Worm (Caenorhabditis elegans) whole organism, L1 larva: ENCODE measurements around the gene T13C2.2.

Experiments used
- C04F5.9 ChIP-seq: sonication (generic microtip); optimal IDR thresholded peaks from 2 replicates; lab custom pipeline; 2016; ENCODE audit warnings: missing genetic modification characterization, missing compliant biosample characterization
- C16A3.4 ChIP-seq: fragments of 150-350 bp; optimal IDR thresholded peaks from 2 replicates; lab custom pipeline; 2014; ENCODE audit warnings: missing biosample characterization, missing genetic modification characterization
- F16B12.6 ChIP-seq: fragments of 150-350 bp; optimal IDR thresholded peaks from 2 replicates; lab custom pipeline; 2014; ENCODE audit warnings: missing biosample characterization, missing genetic modification characterization
- Y116A8C.19 ChIP-seq: sonication (generic microtip); optimal IDR thresholded peaks from 2 replicates; lab custom pipeline; 2016; ENCODE audit warnings: missing compliant biosample characterization, missing genetic modification characterization, borderline replicate concordance
- alr-1 ChIP-seq: fragments of 200-800 bp; sonication (Bioruptor generic); optimal IDR thresholded peaks from 2 replicates; lab custom pipeline; 2018; ENCODE audit warnings: borderline replicate concordance, mild to moderate bottlenecking, missing genetic modification characterization, missing compliant biosample characterization
- ceh-63 ChIP-seq: fragments of 200-800 bp; sonication (Bioruptor generic); optimal IDR thresholded peaks from 2 replicates; lab custom pipeline; 2018; ENCODE audit warnings: mild to moderate bottlenecking, missing genetic modification characterization, missing compliant biosample characterization
- ceh-8 ChIP-seq: fragments of 200-800 bp; sonication (Bioruptor generic); optimal IDR thresholded peaks from 2 replicates; lab custom pipeline; 2018; ENCODE audit warnings: mild to moderate bottlenecking, missing genetic modification characterization, moderate library complexity, missing compliant biosample characterization
- ceh-82 ChIP-seq, 3 experiments: fragments of 150-350 bp in 1 of 3; sonication (generic microtip) in 2 of 3; optimal IDR thresholded peaks; 2 replicates each; lab custom pipeline; 2014 to 2017; ENCODE audit warnings: missing biosample characterization in 3 of 3, missing genetic modification characterization in 3 of 3
- ceh-88 ChIP-seq: fragments of 200-800 bp; sonication (Bioruptor generic); IDR thresholded peaks from 2 replicates; pipeline ENCODE4 v1.3.6; 2022; ENCODE audit warnings: missing genetic modification characterization, missing compliant biosample characterization
- ceh-90 ChIP-seq: sonication (generic microtip); optimal IDR thresholded peaks from 2 replicates; lab custom pipeline; 2016; ENCODE audit warnings: missing genetic modification characterization, missing compliant biosample characterization
- dpl-1 ChIP-seq, 3 experiments: fragments of 150-350 bp in 2 of 3; sonication (generic microtip) in 1 of 3; optimal IDR thresholded peaks; 2 replicates each; lab custom pipeline; 2014 to 2017; ENCODE audit warnings: missing biosample characterization in 3 of 3, missing genetic modification characterization in 3 of 3, missing genetic modification reagents in 3 of 3
- dsc-1 ChIP-seq: sonication (generic microtip); optimal IDR thresholded peaks from 2 replicates; lab custom pipeline; 2016; ENCODE audit warnings: mild to moderate bottlenecking, missing genetic modification characterization, missing compliant biosample characterization
- efl-1 ChIP-seq, 4 experiments: fragments of 150-350 bp; optimal IDR thresholded peaks in 3 of 4; peaks in 1 of 4; 1 replicate in 1 of 4; 2 replicates in 3 of 4; lab custom pipeline; 2014; ENCODE audit warnings: missing biosample characterization in 2 of 4, missing genetic modification characterization in 2 of 4, missing genetic modification reagents in 2 of 4
- efl-3 ChIP-seq: fragments of 200-800 bp; sonication (Bioruptor generic); optimal IDR thresholded peaks from 2 replicates; lab custom pipeline; 2018; ENCODE audit warnings: mild to moderate bottlenecking, missing genetic modification characterization, missing compliant biosample characterization
- egl-13 ChIP-seq: sonication (generic microtip); optimal IDR thresholded peaks from 2 replicates; lab custom pipeline; 2016; ENCODE audit warnings: missing genotype, missing genetic modification reagents, missing genetic modification characterization, missing compliant biosample characterization
- elt-2 ChIP-seq: sonication (generic microtip); optimal IDR thresholded peaks from 2 replicates; lab custom pipeline; 2016; ENCODE audit warnings: missing genetic modification characterization, mild to moderate bottlenecking, inconsistent platforms, missing compliant biosample characterization, missing genetic modification reagents
- elt-3 ChIP-seq, 6 experiments: fragments of 150-350 bp in 1 of 6; sonication (generic microtip); optimal IDR thresholded peaks; 2 replicates each; lab custom pipeline; 2017 to 2018; ENCODE audit warnings: missing biosample characterization in 6 of 6, missing genetic modification characterization in 6 of 6, inconsistent platforms in 1 of 6
- ets-5 ChIP-seq: fragments of 200-800 bp; sonication (Bioruptor generic); IDR thresholded peaks from 2 replicates; pipeline ENCODE4 v1.3.6; 2022; ENCODE audit warnings: missing genetic modification characterization, missing compliant biosample characterization
- fkh-10 ChIP-seq: sonication (generic microtip); optimal IDR thresholded peaks from 2 replicates; lab custom pipeline; 2017; ENCODE audit warnings: missing biosample characterization, missing genetic modification reagents, missing genetic modification characterization
- fos-1 ChIP-seq: fragments of 150-350 bp; optimal IDR thresholded peaks from 2 replicates; lab custom pipeline; 2014; ENCODE audit warnings: missing biosample characterization, missing genetic modification characterization
- hlh-4 ChIP-seq: sonication (generic microtip); optimal IDR thresholded peaks from 2 replicates; lab custom pipeline; 2016; ENCODE audit warnings: mild to moderate bottlenecking, missing genetic modification characterization, missing compliant biosample characterization
- irx-1 ChIP-seq: sonication (generic microtip); optimal IDR thresholded peaks from 2 replicates; lab custom pipeline; 2016; ENCODE audit warnings: missing genetic modification characterization, missing compliant biosample characterization
- jun-1 ChIP-seq: fragments of 150-350 bp; optimal IDR thresholded peaks from 2 replicates; lab custom pipeline; 2014; ENCODE audit warnings: missing biosample characterization, missing genetic modification reagents, missing genetic modification characterization
- lin-13 ChIP-seq: fragments of 150-350 bp; optimal IDR thresholded peaks from 2 replicates; lab custom pipeline; 2014; ENCODE audit warnings: missing biosample characterization, missing genetic modification reagents, missing genetic modification characterization
- lin-14 ChIP-seq: fragments of 200-800 bp; sonication (Bioruptor generic); optimal IDR thresholded peaks from 2 replicates; lab custom pipeline; 2018; ENCODE audit warnings: mild to moderate bottlenecking, missing genetic modification characterization, moderate library complexity, missing compliant biosample characterization
- lin-15B ChIP-seq: fragments of 150-350 bp; sonication (generic microtip); optimal IDR thresholded peaks from 3 replicates; lab custom pipeline; 2014; ENCODE audit warnings: missing biosample characterization, missing genetic modification characterization
- lin-35 ChIP-seq, 2 experiments: fragments of 150-350 bp; optimal IDR thresholded peaks; 2 replicates each; lab custom pipeline; 2014; ENCODE audit warnings: missing biosample characterization in 2 of 2, missing genetic modification characterization in 2 of 2, missing genetic modification reagents in 2 of 2
- lir-3 ChIP-seq: sonication (generic microtip); optimal IDR thresholded peaks from 2 replicates; lab custom pipeline; 2016; ENCODE audit warnings: mild to moderate bottlenecking, missing genetic modification characterization, moderate library complexity, missing compliant biosample characterization; ENCODE audit not compliant: poor library complexity
- lsy-2 ChIP-seq, 2 experiments: fragments of 150-350 bp; optimal IDR thresholded peaks; 2 replicates each; lab custom pipeline; 2014; ENCODE audit warnings: missing biosample characterization in 2 of 2, missing genetic modification characterization in 2 of 2
- mab-9 ChIP-seq: fragments of 200-800 bp; sonication (Bioruptor generic); IDR thresholded peaks from 2 replicates; pipeline ENCODE4 v1.3.6; 2022; ENCODE audit warnings: missing genetic modification reagents, missing genetic modification characterization, missing compliant biosample characterization
- mef-2 ChIP-seq: fragments of 150-350 bp; optimal IDR thresholded peaks from 2 replicates; lab custom pipeline; 2014; ENCODE audit warnings: missing biosample characterization, missing genetic modification characterization
- mep-1 ChIP-seq: fragments of 150-350 bp; optimal IDR thresholded peaks from 2 replicates; lab custom pipeline; 2014; ENCODE audit warnings: missing biosample characterization, missing genetic modification characterization
- nhr-12 ChIP-seq: sonication (generic microtip); optimal IDR thresholded peaks from 2 replicates; lab custom pipeline; 2017; ENCODE audit warnings: missing biosample characterization, missing genetic modification characterization
- nhr-28 ChIP-seq: fragments of 150-350 bp; optimal IDR thresholded peaks from 2 replicates; lab custom pipeline; 2014; ENCODE audit warnings: missing biosample characterization, missing genetic modification characterization
- nhr-47 ChIP-seq: sonication (generic microtip); optimal IDR thresholded peaks from 2 replicates; lab custom pipeline; 2016; ENCODE audit warnings: mild to moderate bottlenecking, missing genetic modification characterization, moderate library complexity, missing compliant biosample characterization
- nhr-71 ChIP-seq: sonication (generic microtip); optimal IDR thresholded peaks from 2 replicates; lab custom pipeline; 2016; ENCODE audit warnings: mild to moderate bottlenecking, missing genetic modification characterization, moderate library complexity, missing compliant biosample characterization
- nhr-76 ChIP-seq: sonication (generic microtip); optimal IDR thresholded peaks from 2 replicates; lab custom pipeline; 2017; ENCODE audit warnings: missing biosample characterization, missing genetic modification characterization
- nhr-77 ChIP-seq: fragments of 150-350 bp; optimal IDR thresholded peaks from 2 replicates; lab custom pipeline; 2014; ENCODE audit warnings: missing biosample characterization, missing genetic modification characterization
- nhr-84 ChIP-seq: sonication (generic microtip); optimal IDR thresholded peaks from 2 replicates; lab custom pipeline; 2017; ENCODE audit warnings: missing biosample characterization, missing genetic modification characterization
- nhr-85 ChIP-seq: sonication (generic microtip); peaks from one replicate; lab custom pipeline; 2016; ENCODE audit warnings: missing genetic modification characterization, inconsistent platforms, missing compliant biosample characterization
- nhr-90 ChIP-seq: sonication (generic microtip); optimal IDR thresholded peaks from 2 replicates; lab custom pipeline; 2016; ENCODE audit warnings: mild to moderate bottlenecking, missing genetic modification characterization, missing compliant biosample characterization; ENCODE audit not compliant: poor library complexity
- pag-3 ChIP-seq: sonication (generic microtip); optimal IDR thresholded peaks from 2 replicates; lab custom pipeline; 2017; ENCODE audit warnings: missing genetic modification characterization, mild to moderate bottlenecking, missing compliant biosample characterization, antibody characterized with exemption, borderline replicate concordance; ENCODE audit not compliant: insufficient read depth
- pax-3 ChIP-seq: fragments of 200-800 bp; sonication (Bioruptor generic); optimal IDR thresholded peaks from 2 replicates; lab custom pipeline; 2018; ENCODE audit warnings: mild to moderate bottlenecking, missing genetic modification characterization, moderate library complexity, missing compliant biosample characterization
- skn-1 ChIP-seq: fragments of 150-350 bp; optimal IDR thresholded peaks from 2 replicates; lab custom pipeline; 2014; ENCODE audit warnings: missing biosample characterization, missing genetic modification characterization
- sptf-1 ChIP-seq: fragments of 150-350 bp; optimal IDR thresholded peaks from 2 replicates; lab custom pipeline; 2014; ENCODE audit warnings: missing biosample characterization, missing genetic modification characterization
- tlp-1 ChIP-seq: fragments of 150-350 bp; optimal IDR thresholded peaks from 2 replicates; lab custom pipeline; 2014; ENCODE audit warnings: missing biosample characterization, missing genetic modification characterization
- unc-130 ChIP-seq: fragments of 150-350 bp; optimal IDR thresholded peaks from 2 replicates; lab custom pipeline; 2017; ENCODE audit warnings: missing biosample characterization, missing genetic modification characterization, inconsistent platforms
- unc-86 ChIP-seq: sonication (generic microtip); optimal IDR thresholded peaks from 2 replicates; lab custom pipeline; 2016; ENCODE audit warnings: missing genetic modification characterization, missing compliant biosample characterization
- unc-98 ChIP-seq: fragments of 200-800 bp; sonication (Bioruptor generic); IDR thresholded peaks from 2 replicates; pipeline ENCODE4 v1.3.6; 2022; ENCODE audit warnings: missing genetic modification characterization, missing compliant biosample characterization
- xbp-1 ChIP-seq: sonication (generic microtip); optimal IDR thresholded peaks from 2 replicates; lab custom pipeline; 2016; ENCODE audit warnings: missing genetic modification characterization, missing compliant biosample characterization
- zag-1 ChIP-seq: fragments of 150-350 bp; optimal IDR thresholded peaks from 2 replicates; lab custom pipeline; 2014; ENCODE audit warnings: missing biosample characterization, missing genetic modification characterization
- ztf-11 ChIP-seq, 2 experiments: sonication (generic microtip); optimal IDR thresholded peaks; 2 replicates each; lab custom pipeline; 2016 to 2017; ENCODE audit warnings: missing genetic modification characterization in 2 of 2, missing biosample characterization in 1 of 2, missing compliant biosample characterization in 1 of 2
- ztf-4 ChIP-seq: fragments of 150-350 bp; optimal IDR thresholded peaks from 2 replicates; lab custom pipeline; 2014; ENCODE audit warnings: missing biosample characterization, missing genetic modification characterization

Gene T13C2.2

DNA sequence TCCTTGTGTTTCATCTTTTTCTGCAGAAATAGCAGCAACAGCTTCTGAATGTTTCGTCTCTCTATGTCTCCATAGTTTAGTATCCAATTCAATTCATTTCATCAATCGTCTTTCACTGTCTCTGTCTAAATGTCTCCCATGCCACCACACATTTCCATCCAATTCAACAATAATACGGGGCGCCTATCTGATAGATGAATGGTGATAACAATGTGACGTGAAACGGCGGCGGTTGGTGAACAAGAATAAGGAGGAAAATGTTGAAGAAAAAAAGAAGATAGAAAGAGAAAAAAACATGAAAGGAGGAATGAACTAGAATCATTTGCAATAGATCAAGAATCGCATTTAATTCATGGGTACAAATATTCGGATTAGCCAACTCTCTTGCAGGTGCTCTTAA, 30.4 kb downstream of the T13C2.2 start:
- TF ChIP-seq Y116A8C.19 (tag; lab: Kevin White, UChicago): no peak
- TF ChIP-seq nhr-47 (tag; lab: Kevin White, UChicago): no peak
- TF ChIP-seq nhr-85 (tag; lab: Kevin White, UChicago): peak; percentile 96
- TF ChIP-seq C04F5.9: no peak
- no peak for TF ChIP-seq fkh-10 (GFP tag; lab: Kevin White, UChicago)
- peak; percentile 80 for TF ChIP-seq pag-3 (tag; lab: Kevin White, UChicago)
- no peak for TF ChIP-seq ceh-90 (tag; lab: Kevin White, UChicago)
- no peak for TF ChIP-seq nhr-77 (tag; lab: Kevin White, UChicago)
- no peak for TF ChIP-seq nhr-12
- peak; percentile 28 for TF ChIP-seq unc-130 (tag; lab: Kevin White, UChicago)
- no peak for TF ChIP-seq skn-1 (tag; lab: Kevin White, UChicago)
- TF ChIP-seq ceh-8 (GFP tag; lab: Kevin White, UChicago): no peak
- TF ChIP-seq fos-1 (tag; lab: Kevin White, UChicago): peak; percentile 31
- peak; percentile 3 for TF ChIP-seq dsc-1 (tag; lab: Kevin White, UChicago)
- TF ChIP-seq unc-86 (tag; lab: Kevin White, UChicago): no peak
- no peak for TF ChIP-seq sptf-1 (tag; lab: Kevin White, UChicago)
- TF ChIP-seq F16B12.6: no peak
- no peak for TF ChIP-seq mab-9 (GFP tag; lab: Robert Waterston, UW)
- no peak for TF ChIP-seq egl-13 (tag; lab: Kevin White, UChicago)
- no peak for TF ChIP-seq alr-1 (tag; lab: Kevin White, UChicago)
- no peak for TF ChIP-seq hlh-4 (tag; lab: Kevin White, UChicago)
- TF ChIP-seq zag-1 (tag; lab: Kevin White, UChicago): no peak
- peak; percentile 13 for TF ChIP-seq nhr-90 (tag; lab: Kevin White, UChicago)
- no peak for TF ChIP-seq nhr-84
- peak; percentile 41 to 70 for TF ChIP-seq lsy-2 (tag; optimal IDR thresholded peaks at IDR 0.05; lab: Kevin White, UChicago)
- peak in 2 of 3 experiments; percentile 7 to 10 for TF ChIP-seq dpl-1 (GFP tag; optimal IDR thresholded peaks at IDR 0.05; lab: Kevin White, UChicago)
- TF ChIP-seq nhr-76 (tag; lab: Kevin White, UChicago): no peak
- no peak for TF ChIP-seq lir-3 (tag; lab: Kevin White, UChicago)
- no peak for TF ChIP-seq ztf-11 (tag; optimal IDR thresholded peaks at IDR 0.05; lab: Kevin White, UChicago)
- TF ChIP-seq lin-15B (tag; lab: Kevin White, UChicago): no peak
- TF ChIP-seq pax-3: no peak
- TF ChIP-seq nhr-71 (tag; lab: Kevin White, UChicago): peak; percentile 78
- peak; percentile 41 for TF ChIP-seq C16A3.4 (tag; lab: Kevin White, UChicago)
- TF ChIP-seq nhr-28: no peak
- TF ChIP-seq ceh-82 (tag; optimal IDR thresholded peaks at IDR 0.05; lab: Kevin White, UChicago): peak in 1 of 3 experiments; percentile 17
- TF ChIP-seq efl-1 (optimal IDR thresholded peaks at IDR 0.05; lab: Kevin White, UChicago): peak; percentile 15 to 23
- TF ChIP-seq efl-1 (GFP tag; optimal IDR thresholded peaks at IDR 0.05 in 1 of 2; lab: Kevin White, UChicago): no peak
- no peak for TF ChIP-seq irx-1 (tag; lab: Kevin White, UChicago)
- no peak for TF ChIP-seq mef-2
- TF ChIP-seq ceh-63 (GFP tag; lab: Kevin White, UChicago): no peak
- peak; percentile 94 for TF ChIP-seq lin-14 (GFP tag; lab: Kevin White, UChicago)
- peak; percentile 14 to 89 (median 58) for TF ChIP-seq elt-3 (tag; optimal IDR thresholded peaks at IDR 0.05; lab: Kevin White, UChicago)
- peak; percentile 0 for TF ChIP-seq jun-1 (tag; lab: Kevin White, UChicago)
- peak; percentile 30 for TF ChIP-seq efl-3 (GFP tag; lab: Kevin White, UChicago)
- TF ChIP-seq xbp-1: no peak
- no peak for TF ChIP-seq tlp-1 (tag; lab: Kevin White, UChicago)
- no peak for TF ChIP-seq unc-98 (GFP tag; lab: Robert Waterston, UW)
- TF ChIP-seq elt-2 (tag; lab: Kevin White, UChicago): peak; percentile 72
- no peak for TF ChIP-seq lin-13 (GFP tag; lab: Kevin White, UChicago)
- peak; percentile 69 for TF ChIP-seq mep-1
- no peak for TF ChIP-seq ets-5 (GFP tag; lab: Robert Waterston, UW)
- TF ChIP-seq lin-35 (GFP tag; optimal IDR thresholded peaks at IDR 0.05; lab: Kevin White, UChicago): peak in 1 of 2 experiments; percentile 40
- no peak for TF ChIP-seq ceh-88 (GFP tag; lab: Robert Waterston, UW)
- TF ChIP-seq ztf-4 (tag; lab: Kevin White, UChicago): peak; percentile 52
